Worm (Caenorhabditis elegans) whole organism, L4 larva: ENCODE measurements around the gene srbc-19.

Experiments used
- D1046.2 ChIP-seq: fragments of 200-800 bp; sonication (Bioruptor generic); IDR thresholded peaks from 2 replicates; pipeline ENCODE4 v1.3.6; 2022; ENCODE audit warnings: missing genetic modification characterization, missing compliant biosample characterization
- F26F4.8 ChIP-seq: fragments of 200-800 bp; sonication (Bioruptor generic); conservative IDR thresholded peaks from 2 replicates; pipeline ENCODE4 v1.3.6; 2022; ENCODE audit warnings: missing genetic modification characterization, missing compliant biosample characterization
- F37D6.2 ChIP-seq: sonication (generic microtip); optimal IDR thresholded peaks from 2 replicates; lab custom pipeline; 2016; ENCODE audit warnings: mild to moderate bottlenecking, missing genetic modification characterization, missing compliant biosample characterization
- F49E8.2 ChIP-seq: sonication (generic microtip); optimal IDR thresholded peaks from 2 replicates; lab custom pipeline; 2016; ENCODE audit warnings: missing compliant biosample characterization, mild to moderate bottlenecking, missing genetic modification characterization, borderline replicate concordance
- Y75B8A.6 ChIP-seq: fragments of 200-800 bp; sonication (Bioruptor generic); IDR thresholded peaks from 2 replicates; pipeline ENCODE4 v1.3.6; 2022; ENCODE audit warnings: missing genetic modification reagents, missing genetic modification characterization, missing compliant biosample characterization
- ama-1 ChIP-seq: fragments of 150-350 bp; optimal IDR thresholded peaks from 2 replicates; lab custom pipeline; 2014; ENCODE audit warnings: inconsistent platforms, mixed read lengths
- arid-1 ChIP-seq: fragments of 200-800 bp; sonication (Bioruptor generic); conservative IDR thresholded peaks from 2 replicates; pipeline ENCODE4 v1.3.6; 2022; ENCODE audit warnings: missing genetic modification reagents, missing genetic modification characterization, missing compliant biosample characterization
- cey-2 ChIP-seq: sonication (generic microtip); optimal IDR thresholded peaks from 3 replicates; lab custom pipeline; 2017; ENCODE audit warnings: missing genetic modification characterization, mild to moderate bottlenecking, missing compliant biosample characterization, antibody characterized with exemption, borderline replicate concordance; ENCODE audit not compliant: insufficient read depth
- daf-12 ChIP-seq: fragments of 150-350 bp; optimal IDR thresholded peaks from 2 replicates; lab custom pipeline; 2014; ENCODE audit warnings: missing biosample characterization, missing genetic modification reagents, missing genetic modification characterization
- daf-19 ChIP-seq: fragments of 200-800 bp; sonication (Bioruptor generic); conservative IDR thresholded peaks from 2 replicates; pipeline ENCODE4 v1.3.6; 2022; ENCODE audit warnings: missing genetic modification characterization, missing compliant biosample characterization
- daf-8 ChIP-seq: fragments of 200-800 bp; sonication (Bioruptor generic); IDR thresholded peaks from 2 replicates; pipeline ENCODE4 v1.3.6; 2022; ENCODE audit warnings: missing genetic modification characterization, missing compliant biosample characterization
- duxl-1 ChIP-seq: sonication (generic microtip); optimal IDR thresholded peaks from 2 replicates; lab custom pipeline; 2016; ENCODE audit warnings: mild to moderate bottlenecking, missing genetic modification characterization, moderate library complexity, missing compliant biosample characterization; ENCODE audit not compliant: poor library complexity
- fkh-10 ChIP-seq: fragments of 150-350 bp; optimal IDR thresholded peaks from 2 replicates; lab custom pipeline; 2014; ENCODE audit warnings: missing biosample characterization, missing genetic modification reagents, missing genetic modification characterization
- fos-1 ChIP-seq: fragments of 150-350 bp; optimal IDR thresholded peaks from 2 replicates; lab custom pipeline; 2014; ENCODE audit warnings: missing biosample characterization, missing genetic modification characterization
- gei-8 ChIP-seq: fragments of 200-800 bp; sonication (Bioruptor generic); optimal IDR thresholded peaks from 2 replicates; lab custom pipeline; 2018; ENCODE audit warnings: mild to moderate bottlenecking, missing genetic modification characterization, missing compliant biosample characterization
- hlh-11 ChIP-seq: fragments of 200-800 bp; sonication (Bioruptor generic); optimal IDR thresholded peaks from 2 replicates; lab custom pipeline; 2018; ENCODE audit warnings: mild to moderate bottlenecking, missing genetic modification characterization, missing compliant biosample characterization
- lin-1 ChIP-seq: fragments of 200-800 bp; sonication (Bioruptor generic); IDR thresholded peaks from 2 replicates; pipeline ENCODE4 v1.3.6; 2022; ENCODE audit warnings: missing genetic modification reagents, missing genetic modification characterization, missing compliant biosample characterization
- lin-15B ChIP-seq: fragments of 150-350 bp; sonication (generic microtip); optimal IDR thresholded peaks from 3 replicates; lab custom pipeline; 2014; ENCODE audit warnings: missing biosample characterization, missing genetic modification characterization
- lin-38 ChIP-seq: fragments of 200-800 bp; sonication (Bioruptor generic); IDR thresholded peaks from 2 replicates; pipeline ENCODE4 v1.3.6; 2022; ENCODE audit warnings: missing genetic modification reagents, missing genetic modification characterization, missing compliant biosample characterization
- lir-3 ChIP-seq: sonication (generic microtip); optimal IDR thresholded peaks from 2 replicates; lab custom pipeline; 2016; ENCODE audit warnings: mild to moderate bottlenecking, missing genetic modification characterization, missing compliant biosample characterization
- mdt-29 ChIP-seq: fragments of 200-800 bp; sonication (Bioruptor generic); IDR thresholded peaks from 2 replicates; pipeline ENCODE4 v1.3.6; 2022; ENCODE audit warnings: missing genetic modification reagents, missing genetic modification characterization, missing compliant biosample characterization
- mxl-2 ChIP-seq: fragments of 200-800 bp; sonication (Bioruptor generic); conservative IDR thresholded peaks from 2 replicates; pipeline ENCODE4 v1.3.6; 2022; ENCODE audit warnings: missing genetic modification reagents, missing genetic modification characterization, missing compliant biosample characterization
- nhr-102 ChIP-seq: sonication (generic microtip); optimal IDR thresholded peaks from 2 replicates; lab custom pipeline; 2016; ENCODE audit warnings: mild to moderate bottlenecking, missing genetic modification characterization, moderate library complexity, missing compliant biosample characterization
- nhr-11 ChIP-seq: fragments of 150-350 bp; optimal IDR thresholded peaks from 2 replicates; lab custom pipeline; 2014; ENCODE audit warnings: missing biosample characterization, missing genetic modification characterization
- nhr-25 ChIP-seq: sonication (generic microtip); optimal IDR thresholded peaks from 2 replicates; lab custom pipeline; 2017; ENCODE audit warnings: missing genetic modification characterization, mild to moderate bottlenecking, missing compliant biosample characterization, antibody characterized with exemption, moderate library complexity, borderline replicate concordance; ENCODE audit not compliant: insufficient read depth
- nhr-28 ChIP-seq: fragments of 150-350 bp; optimal IDR thresholded peaks from 2 replicates; lab custom pipeline; 2014; ENCODE audit warnings: missing biosample characterization, missing genetic modification characterization
- nhr-42 ChIP-seq: fragments of 200-800 bp; sonication (Bioruptor generic); IDR thresholded peaks from 2 replicates; pipeline ENCODE4 v1.3.6; 2022; ENCODE audit warnings: missing genetic modification characterization, missing compliant biosample characterization
- nhr-48 ChIP-seq: sonication (generic microtip); optimal IDR thresholded peaks from 2 replicates; lab custom pipeline; 2016; ENCODE audit warnings: mild to moderate bottlenecking, missing genetic modification characterization, missing compliant biosample characterization
- nhr-6 ChIP-seq: fragments of 150-350 bp; optimal IDR thresholded peaks from 2 replicates; lab custom pipeline; 2014; ENCODE audit warnings: missing biosample characterization, missing genetic modification characterization
- nhr-77 ChIP-seq: fragments of 150-350 bp; optimal IDR thresholded peaks from 2 replicates; lab custom pipeline; 2014; ENCODE audit warnings: missing biosample characterization, missing genetic modification characterization
- rbr-2 ChIP-seq: sonication (generic microtip); optimal IDR thresholded peaks from 2 replicates; lab custom pipeline; 2016; ENCODE audit warnings: missing genotype, missing genetic modification characterization, missing compliant biosample characterization
- set-16 ChIP-seq: fragments of 200-800 bp; sonication (Bioruptor generic); IDR thresholded peaks from 2 replicates; pipeline ENCODE4 v1.3.6; 2022; ENCODE audit warnings: missing genetic modification reagents, missing genetic modification characterization, missing compliant biosample characterization
- tra-1 ChIP-seq: fragments of 200-800 bp; sonication (Bioruptor generic); IDR thresholded peaks from 2 replicates; pipeline ENCODE4 v1.3.6; 2022; ENCODE audit warnings: missing genetic modification reagents, missing genetic modification characterization, missing compliant biosample characterization
- unc-39 ChIP-seq: sonication (generic microtip); optimal IDR thresholded peaks from 2 replicates; lab custom pipeline; 2017; ENCODE audit warnings: missing biosample characterization, missing genetic modification characterization
- unc-62 ChIP-seq, 3 experiments: fragments of 150-350 bp in 1 of 3; sonication (generic microtip); optimal IDR thresholded peaks in 2 of 3; peaks in 1 of 3; 1 replicate in 1 of 3; 2 replicates in 2 of 3; lab custom pipeline; 2014 to 2017; ENCODE audit warnings: missing biosample characterization in 3 of 3, missing genetic modification characterization in 3 of 3, missing genetic modification reagents in 3 of 3, missing genotype in 1 of 3
- vab-7 ChIP-seq: fragments of 200-800 bp; sonication (Bioruptor generic); IDR thresholded peaks from 2 replicates; pipeline ENCODE4 v1.3.6; 2022; ENCODE audit warnings: missing genetic modification reagents, missing genetic modification characterization, missing compliant biosample characterization
- zfp-2 ChIP-seq: sonication (generic microtip); optimal IDR thresholded peaks from 2 replicates; lab custom pipeline; 2016; ENCODE audit warnings: mild to moderate bottlenecking, missing genetic modification characterization, missing compliant biosample characterization
- zfp-3 ChIP-seq: fragments of 200-800 bp; sonication (Bioruptor generic); conservative IDR thresholded peaks from 2 replicates; pipeline ENCODE4 v1.3.6; 2022; ENCODE audit warnings: missing genetic modification reagents, missing genetic modification characterization, missing compliant biosample characterization
- zip-2 ChIP-seq: fragments of 150-350 bp; optimal IDR thresholded peaks from 2 replicates; lab custom pipeline; 2014; ENCODE audit warnings: missing biosample characterization, missing genetic modification characterization

The srbc-19 gene

DNA sequence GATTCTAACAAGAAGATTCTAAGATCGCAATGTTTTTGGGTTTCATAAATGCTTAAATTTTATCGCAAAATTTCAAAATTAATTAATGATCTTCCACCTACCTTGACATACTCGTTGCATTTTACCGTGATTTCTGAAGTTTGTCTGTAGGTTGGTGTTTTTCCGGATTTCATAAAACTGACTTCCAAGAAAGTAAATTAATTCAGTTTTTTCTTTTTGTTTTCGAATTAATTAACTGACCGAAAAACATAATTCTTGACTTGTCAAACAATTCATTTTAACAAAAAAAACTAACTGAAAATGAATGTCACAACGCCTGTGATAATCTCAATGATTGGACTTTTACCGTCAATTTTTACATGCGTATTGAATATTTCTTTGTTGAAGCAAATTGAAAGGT is 15.2 kb upstream of the srbc-19 start, which contains the start of gene srbc-16:
srbc-16 (plus strand) TSS at position 301 of the 400 bp plus-strand sequence.
- TF ChIP-seq nhr-48 (tag; lab: Kevin White, UChicago), result no peak
- TF ChIP-seq F26F4.8, result no peak
- TF ChIP-seq daf-8, result no peak
- no peak for TF ChIP-seq nhr-25 (tag; lab: Kevin White, UChicago)
- no peak for TF ChIP-seq fos-1

DNA sequence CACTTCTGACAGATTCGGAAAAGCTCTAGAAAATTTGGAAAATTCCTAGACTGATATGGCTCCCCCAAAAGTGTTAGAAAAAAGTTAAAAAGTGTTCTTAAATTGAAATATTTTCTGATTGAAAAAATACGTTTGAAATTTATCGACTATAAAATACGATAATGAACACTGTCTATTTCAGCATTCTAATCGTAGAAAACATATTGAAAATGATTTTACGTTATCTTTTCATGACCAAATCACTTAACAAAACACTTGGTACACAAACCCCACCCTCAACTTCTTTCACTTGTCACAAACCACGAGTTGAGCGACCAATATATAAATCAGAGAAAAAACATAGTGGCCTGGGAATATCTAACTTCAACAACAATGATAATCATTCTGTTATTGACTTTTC is 12.6 kb upstream of the srbc-19 start, which contains the start of gene cyp-33C1:
cyp-33C1 (plus strand) TSS at position 301 of the 400 bp plus-strand sequence.
- TF ChIP-seq nhr-28 (peak; percentile 54), hlh-11 (tag; lab: Kevin White, UChicago) (no peak)

DNA sequence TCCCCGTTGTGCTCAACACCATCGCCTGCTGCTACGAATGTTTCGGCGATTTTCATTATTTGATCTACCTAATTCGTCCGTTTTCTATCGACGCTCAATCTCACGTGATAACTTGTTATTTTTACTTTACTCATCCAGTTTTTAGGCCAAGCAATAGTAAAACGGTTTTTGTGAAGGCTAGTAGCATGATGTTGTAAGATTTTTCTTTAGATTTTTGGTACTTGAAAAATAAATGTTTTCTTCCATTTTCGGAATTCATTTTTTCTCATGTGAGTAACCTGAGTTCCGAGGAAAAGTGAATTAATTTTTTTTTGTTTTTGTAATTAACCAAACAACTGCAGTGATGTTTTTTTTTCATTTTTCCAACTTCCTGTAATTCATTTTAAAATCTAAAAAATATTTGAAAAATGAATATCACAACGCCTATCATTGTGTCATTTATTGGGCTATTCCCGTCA is 10.8 kb upstream of the srbc-19 start, which contains the start of gene srbc-17:
srbc-17 (plus strand) TSS at position 408 of the 458 bp plus-strand sequence.
- peak in 1 of 2 experiments; percentile 94 for TF ChIP-seq unc-62 (GFP tag; optimal IDR thresholded peaks at IDR 0.05 in 1 of 2; lab: Kevin White, UChicago)
- no peak for TF ChIP-seq unc-62 (tag; optimal IDR thresholded peaks at IDR 0.05; lab: Kevin White, UChicago)
- no peak for TF ChIP-seq lin-15B (tag; lab: Kevin White, UChicago)

DNA sequence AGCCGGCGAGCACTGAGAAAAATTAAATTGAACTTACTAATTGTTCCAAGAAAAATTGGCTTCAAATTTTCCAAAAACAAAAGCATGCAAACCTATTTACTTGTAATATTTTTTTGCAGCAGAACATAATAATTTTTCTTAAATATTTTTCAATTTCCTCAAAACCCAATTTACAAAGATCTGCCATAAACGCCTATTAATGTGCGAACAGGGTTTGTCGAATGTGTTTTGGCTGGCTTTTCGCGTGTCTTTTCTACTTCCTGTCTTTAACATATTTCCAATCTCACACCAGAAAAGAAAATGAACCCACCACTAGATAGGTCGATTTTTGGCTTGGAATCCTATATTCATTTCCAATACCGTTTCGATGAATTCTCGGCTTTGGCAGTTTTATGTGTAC is 8.7 kb upstream of the srbc-19 start, which contains the start of gene C45H4.18:
C45H4.18 (plus strand) TSS at position 301 of the 400 bp plus-strand sequence.
- TF ChIP-seq mxl-2 (GFP tag; lab: Robert Waterston, UW) (no peak), nhr-77 (no peak), D1046.2 (GFP tag; lab: Robert Waterston, UW) (no peak), daf-12 (tag; lab: Kevin White, UChicago) (no peak), ama-1 (lab: Kevin White, UChicago) (no peak)

DNA sequence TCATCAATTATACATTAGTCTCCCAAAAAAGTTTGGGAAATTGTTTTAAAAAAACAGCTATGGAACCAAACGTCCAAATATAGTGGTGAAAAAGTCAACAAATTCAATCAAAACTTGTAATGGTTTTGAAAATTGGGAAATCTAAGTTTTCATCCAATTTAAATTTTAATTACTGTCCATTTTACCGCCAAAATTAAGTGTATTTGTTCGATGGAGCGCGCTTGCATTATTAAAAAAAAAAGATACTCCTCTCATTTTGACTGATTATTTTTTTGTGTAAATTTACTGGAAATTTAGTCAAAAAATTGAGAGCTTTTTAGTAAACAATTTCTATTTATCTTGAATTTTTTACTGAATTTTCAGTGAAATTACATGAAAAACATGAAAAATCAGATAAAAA is 7.9 kb upstream of the srbc-19 start:
- TF ChIP-seq lir-3 (no peak), rbr-2 (tag; lab: Kevin White, UChicago) (no peak), nhr-6 (tag; lab: Kevin White, UChicago) (no peak), Y75B8A.6 (GFP tag; lab: Robert Waterston, UW) (no peak), fkh-10 (GFP tag; lab: Kevin White, UChicago) (no peak), set-16 (GFP tag; lab: Robert Waterston, UW) (no peak), tra-1 (GFP tag; lab: Robert Waterston, UW) (no peak), F49E8.2 (tag; lab: Kevin White, UChicago) (no peak), lin-38 (no peak), nhr-42 (no peak), cey-2 (tag; lab: Kevin White, UChicago) (no peak)

DNA sequence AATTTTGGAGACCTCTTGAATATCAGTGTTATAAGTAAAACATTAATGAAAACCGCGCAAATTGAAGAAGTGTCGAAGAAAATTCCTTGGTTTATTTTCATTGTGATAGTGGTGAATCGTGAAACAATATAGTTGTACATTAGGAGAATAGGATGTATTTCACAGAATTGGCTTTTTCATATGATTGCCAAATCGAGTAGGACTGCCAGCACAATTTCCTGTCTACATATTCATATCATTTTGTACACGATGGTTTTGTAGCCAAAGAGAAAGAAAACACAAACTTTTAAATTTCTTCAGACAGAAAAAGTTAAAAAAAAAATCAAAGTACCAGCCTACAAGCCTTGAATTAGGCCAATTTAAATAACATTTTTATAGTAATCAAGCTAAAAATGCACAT is 2.8 kb downstream of the srbc-19 start, which contains the start of gene str-255:
str-255 (minus strand) TSS at position 101 of the 400 bp plus-strand sequence.
- no peak for TF ChIP-seq zfp-3
- TF ChIP-seq vab-7 (GFP tag; lab: Robert Waterston, UW), result no peak
- no peak for TF ChIP-seq mdt-29 (GFP tag; lab: Robert Waterston, UW)
- TF ChIP-seq nhr-11 (tag; lab: Kevin White, UChicago), result no peak

DNA sequence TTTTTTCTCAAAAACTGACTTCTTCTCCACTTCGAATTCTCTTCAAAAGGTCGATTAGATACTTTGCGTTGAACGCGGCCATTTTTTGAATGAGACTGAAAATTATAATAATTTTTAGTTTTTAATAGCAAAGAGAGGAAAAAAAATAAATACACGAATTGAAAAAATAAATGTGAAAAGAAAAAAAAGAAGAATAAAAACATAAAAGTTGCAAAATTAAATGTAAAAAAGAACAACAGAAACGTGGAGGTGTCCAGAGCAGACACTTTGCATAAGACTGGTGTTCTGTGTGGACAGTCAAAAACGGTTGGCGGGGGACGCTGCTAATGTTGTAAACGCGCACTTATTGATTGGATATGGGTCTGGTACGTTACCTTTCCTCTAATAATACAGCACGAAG is 7.2 kb downstream of the srbc-19 start, which contains the start of gene C45H4.14:
C45H4.14 (minus strand) TSS at position 101 of the 400 bp plus-strand sequence.
- TF ChIP-seq zip-2, result no peak
- no peak for TF ChIP-seq unc-39 (tag; lab: Kevin White, UChicago)
- TF ChIP-seq daf-19 (GFP tag; lab: Robert Waterston, UW), result no peak
- TF ChIP-seq vab-7 (GFP tag; lab: Robert Waterston, UW), result no peak
- TF ChIP-seq F26F4.8, result no peak
- no peak for TF ChIP-seq rbr-2 (tag; lab: Kevin White, UChicago)
- TF ChIP-seq lin-1 (GFP tag; lab: Robert Waterston, UW), result no peak
- TF ChIP-seq gei-8 (GFP tag; lab: Kevin White, UChicago), result no peak
- no peak for TF ChIP-seq duxl-1 (tag; lab: Kevin White, UChicago)
- TF ChIP-seq Y75B8A.6 (GFP tag; lab: Robert Waterston, UW), result no peak
- TF ChIP-seq F37D6.2, result no peak
- no peak for TF ChIP-seq tra-1 (GFP tag; lab: Robert Waterston, UW)
- no peak for TF ChIP-seq nhr-102 (tag; lab: Kevin White, UChicago)
- no peak for TF ChIP-seq zfp-2 (tag; lab: Kevin White, UChicago)
- no peak for TF ChIP-seq arid-1 (GFP tag; lab: Robert Waterston, UW)
- no peak for TF ChIP-seq nhr-6 (tag; lab: Kevin White, UChicago)
